Worm (Caenorhabditis elegans): ENCODE data around the gene F36G3.1.
A peak's percentile ranks its signal among the peaks of the same experiment; 100 is the strongest.

Gene F36G3.1

DNA sequence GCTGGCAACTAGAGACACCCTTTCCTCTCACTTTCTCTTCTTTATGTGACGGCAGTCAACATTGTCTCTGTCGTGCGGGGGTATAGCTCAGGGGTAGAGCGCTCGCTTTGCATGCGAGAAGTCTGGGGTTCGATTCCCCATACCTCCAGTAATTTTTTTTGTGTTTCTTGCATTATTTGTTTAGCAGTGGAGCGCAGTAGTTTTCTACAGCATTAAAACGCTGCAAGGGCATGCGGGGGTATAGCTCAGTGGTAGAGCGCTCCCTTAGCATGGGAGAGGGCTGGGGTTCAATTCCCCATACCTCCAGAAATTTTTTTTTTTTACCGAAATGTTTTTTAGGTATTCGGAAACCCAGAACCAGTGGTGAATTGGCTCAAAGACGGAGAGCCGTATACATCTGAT is 45.5 kb downstream of the F36G3.1 start (continued):
- TF ChIP-seq rbr-2 (tag; optimal IDR thresholded peaks at IDR 0.05), result peak; percentile 95
- TF ChIP-seq D1046.2 (GFP tag; IDR thresholded peaks at IDR 0.05), result peak; percentile 96
- TF ChIP-seq F10B5.3 (tag; optimal IDR thresholded peaks at IDR 0.05), result peak; percentile 89
- peak; percentile 86 for TF ChIP-seq F37D6.2 (tag; optimal IDR thresholded peaks at IDR 0.05)
- TF ChIP-seq spr-1 (tag; optimal IDR thresholded peaks at IDR 0.05), result peak; percentile 94
- peak; percentile 97 for TF ChIP-seq daf-19 (GFP tag; conservative IDR thresholded peaks at IDR 0.05)
- TF ChIP-seq nhr-77 (tag; optimal IDR thresholded peaks at IDR 0.05), result peak; percentile 42
- TF ChIP-seq lsy-2 (tag; optimal IDR thresholded peaks at IDR 0.05), result peak in 1 of 2 experiments; percentile 8
- peak; percentile 71 for TF ChIP-seq jun-1 (tag; optimal IDR thresholded peaks at IDR 0.05)
- peak; percentile 70 for TF ChIP-seq set-16 (GFP tag; IDR thresholded peaks at IDR 0.05)
- peak; percentile 68 for TF ChIP-seq zip-2 (tag; optimal IDR thresholded peaks at IDR 0.05)
- TF ChIP-seq F49E8.2 (tag; optimal IDR thresholded peaks at IDR 0.05; ENCODE audit: borderline replicate concordance), result peak; percentile 92
- peak; percentile 99 for TF ChIP-seq lim-7 (GFP tag; IDR thresholded peaks at IDR 0.05)
- TF ChIP-seq arid-1 (GFP tag; conservative IDR thresholded peaks at IDR 0.05), result peak; percentile 97
- TF ChIP-seq zfp-3 (GFP tag; conservative IDR thresholded peaks at IDR 0.05), result peak; percentile 94
- TF ChIP-seq F44E2.7 (GFP tag; IDR thresholded peaks at IDR 0.05), result peak; percentile 98
- TF ChIP-seq attf-4 (tag; optimal IDR thresholded peaks at IDR 0.05), result peak; percentile 51
- peak; percentile 90 for TF ChIP-seq Y48G9A.11 (GFP tag; IDR thresholded peaks at IDR 0.05)
- TF ChIP-seq T26A8.4 (GFP tag; IDR thresholded peaks at IDR 0.05), result peak; percentile 96
- peak; percentile 87 for TF ChIP-seq mes-2 (tag; optimal IDR thresholded peaks at IDR 0.05; ENCODE audit: poor library complexity, severe bottlenecking)
- TF ChIP-seq Y105C5A.15 (GFP tag; IDR thresholded peaks at IDR 0.05), result peak; percentile 92
- TF ChIP-seq mdt-29 (GFP tag; IDR thresholded peaks at IDR 0.05), result peak; percentile 93
- peak; percentile 99 for TF ChIP-seq aha-1 (tag)
- TF ChIP-seq Y5F2A.4 (GFP tag; optimal IDR thresholded peaks at IDR 0.05), result peak; percentile 93
- TF ChIP-seq zip-11 (GFP tag; IDR thresholded peaks at IDR 0.05), result peak; percentile 89
- peak; percentile 67 for TF ChIP-seq ceh-32 (tag; optimal IDR thresholded peaks at IDR 0.05; ENCODE audit: poor library complexity)
- TF ChIP-seq Y75B8A.6 (GFP tag; IDR thresholded peaks at IDR 0.05), result peak; percentile 97
- peak; percentile 70 for TF ChIP-seq T20F7.1 (GFP tag; optimal IDR thresholded peaks at IDR 0.05)
- TF ChIP-seq nhr-41 (GFP tag; IDR thresholded peaks at IDR 0.05), result peak; percentile 94
- TF ChIP-seq hmg-1.1 (GFP tag; IDR thresholded peaks at IDR 0.05), result peak; percentile 99
- peak; percentile 96 for TF ChIP-seq sdz-12 (GFP tag; optimal IDR thresholded peaks at IDR 0.05)
- peak; percentile 84 for TF ChIP-seq ZK337.2 (GFP tag; IDR thresholded peaks at IDR 0.05)
- peak; percentile 93 for TF ChIP-seq dmd-6 (GFP tag; IDR thresholded peaks at IDR 0.05)
- peak; percentile 97 for TF ChIP-seq snpc-1.2 (GFP tag; IDR thresholded peaks at IDR 0.05)
- TF ChIP-seq madf-9 (GFP tag; conservative IDR thresholded peaks at IDR 0.05), result peak; percentile 93
- peak; percentile 19 for TF ChIP-seq dpl-1 (GFP tag; optimal IDR thresholded peaks at IDR 0.05)
- TF ChIP-seq dmd-9 (GFP tag; IDR thresholded peaks at IDR 0.05), result peak; percentile 93
- peak; percentile 93 for TF ChIP-seq nhr-42 (GFP tag; IDR thresholded peaks at IDR 0.05)
- TF ChIP-seq fkh-10 (GFP tag; optimal IDR thresholded peaks at IDR 0.05), result peak; percentile 84
- peak; percentile 83 for TF ChIP-seq hlh-11 (tag; optimal IDR thresholded peaks at IDR 0.05)
- TF ChIP-seq madf-5 (GFP tag; IDR thresholded peaks at IDR 0.05), result peak; percentile 86 to 96
- peak; percentile 92 for TF ChIP-seq nhr-102 (tag; optimal IDR thresholded peaks at IDR 0.05)
- peak; percentile 97 for TF ChIP-seq ceh-20 (GFP tag; IDR thresholded peaks at IDR 0.05)
- TF ChIP-seq nhr-48 (tag; optimal IDR thresholded peaks at IDR 0.05), result peak; percentile 86
- peak; percentile 81 for TF ChIP-seq unc-39 (tag; optimal IDR thresholded peaks at IDR 0.05)
- TF ChIP-seq lir-3 (tag; optimal IDR thresholded peaks at IDR 0.05), result peak; percentile 92
- TF ChIP-seq vab-7 (GFP tag; IDR thresholded peaks at IDR 0.05), result peak; percentile 98
- peak; percentile 99 for TF ChIP-seq dmd-8 (GFP tag; IDR thresholded peaks at IDR 0.05)
- TF ChIP-seq nhr-28 (tag; optimal IDR thresholded peaks at IDR 0.05), result peak; percentile 69
- peak; percentile 95 for TF ChIP-seq php-3 (GFP tag; IDR thresholded peaks at IDR 0.05)
- TF ChIP-seq mdl-1 (tag; optimal IDR thresholded peaks at IDR 0.05), result peak; percentile 51 to 72

Measured in whole organism, L4 larva.